Worm (Caenorhabditis elegans): Measurements from ENCODE around the gene ncr-2.

ce11 chrIII:8245591-8245990 is 12.6 kb upstream of the ncr-2 start, which contains the start of gene C02F5.3:
- TF ChIP-seq nhr-21 (tag; optimal IDR thresholded peaks at IDR 0.05) (no peak), mab-5 (tag; optimal IDR thresholded peaks at IDR 0.05) (no peak), lin-11 (tag; optimal IDR thresholded peaks at IDR 0.05) (no peak), R02D3.7 (tag; optimal IDR thresholded peaks at IDR 0.05) (no peak), snpc-4 (tag; optimal IDR thresholded peaks at IDR 0.05) (no peak), aly-2 (tag; optimal IDR thresholded peaks at IDR 0.05) (no peak), peb-1 (tag; optimal IDR thresholded peaks at IDR 0.05) (no peak), skn-1 (tag; optimal IDR thresholded peaks at IDR 0.05) (no peak), ztf-11 (tag; optimal IDR thresholded peaks at IDR 0.05) (no peak), unc-39 (tag; optimal IDR thresholded peaks at IDR 0.05) (no peak), nhr-77 (tag; optimal IDR thresholded peaks at IDR 0.05) (no peak)

Measured in whole organism, L2 larva.